Fruit fly (Drosophila melanogaster) whole organism, embryonic: Measurements from ENCODE around the gene Eig71Ed.

ENCODE experiments used
- Asciz ChIP-seq: fragments of 200-800 bp; sonication (Bioruptor generic); optimal IDR thresholded peaks from 2 replicates; lab custom pipeline; 2017; ENCODE audit warnings: missing biosample characterization, mild to moderate bottlenecking, missing genetic modification characterization, missing genetic modification reagents
- CG13424 ChIP-seq: fragments of 200-800 bp; sonication (Bioruptor generic); optimal IDR thresholded peaks from 2 replicates; lab custom pipeline; 2019; ENCODE audit warnings: missing biosample characterization, mild to moderate bottlenecking, missing genetic modification characterization, moderate library complexity
- CG14050 ChIP-seq: fragments of 200-800 bp; sonication (Bioruptor generic); IDR thresholded peaks from 3 replicates; pipeline ENCODE4 v1.3.6; 2022; ENCODE audit warnings: missing biosample characterization, missing genetic modification characterization
- CG18262 ChIP-seq: fragments of 200-800 bp; optimal IDR thresholded peaks from 3 replicates; lab custom pipeline; 2019; ENCODE audit warnings: missing biosample characterization, mild to moderate bottlenecking, missing genetic modification characterization, moderate library complexity
- CG1832 ChIP-seq: fragments of 200-800 bp; sonication (Bioruptor generic); optimal IDR thresholded peaks from 2 replicates; lab custom pipeline; 2017; ENCODE audit warnings: missing biosample characterization, mild to moderate bottlenecking, missing genetic modification characterization, inconsistent platforms
- CG30403 ChIP-seq: fragments of 200-800 bp; sonication (Bioruptor generic); optimal IDR thresholded peaks from 3 replicates; lab custom pipeline; 2016; ENCODE audit warnings: missing biosample characterization, missing genetic modification characterization
- CG32532 ChIP-seq: fragments of 200-800 bp; sonication (Bioruptor generic); IDR thresholded peaks from 2 replicates; pipeline ENCODE4 v1.3.6; 2022; ENCODE audit warnings: missing biosample characterization, missing genetic modification characterization
- CG34422 ChIP-seq: fragments of 200-800 bp; sonication (Bioruptor generic); IDR thresholded peaks from 3 replicates; pipeline ENCODE4 v1.3.6; 2022; ENCODE audit warnings: missing biosample characterization, missing genetic modification characterization
- CG3847 ChIP-seq: fragments of 200-800 bp; sonication (Bioruptor generic); IDR thresholded peaks from 2 replicates; pipeline ENCODE4 v1.3.6; 2022; ENCODE audit warnings: missing biosample characterization, missing genetic modification characterization
- CG4424 ChIP-seq: fragments of 200-800 bp; sonication (Bioruptor generic); optimal IDR thresholded peaks from 3 replicates; lab custom pipeline; 2016; ENCODE audit warnings: missing biosample characterization, missing genetic modification characterization
- CG4854 ChIP-seq: fragments of 200-800 bp; sonication (Bioruptor generic); optimal IDR thresholded peaks from 2 replicates; lab custom pipeline; 2016; ENCODE audit warnings: missing biosample characterization, missing genetic modification characterization, inconsistent platforms
- CG5245 ChIP-seq: fragments of 200-800 bp; sonication (Bioruptor generic); optimal IDR thresholded peaks from 3 replicates; lab custom pipeline; 2016; ENCODE audit warnings: missing biosample characterization, missing genetic modification characterization
- CG6765 ChIP-seq: fragments of 200-800 bp; sonication (Bioruptor generic); optimal IDR thresholded peaks from 3 replicates; lab custom pipeline; 2017; ENCODE audit warnings: missing biosample characterization, mild to moderate bottlenecking, missing genetic modification characterization
- CG7271 ChIP-seq: fragments of 200-800 bp; sonication (Bioruptor generic); optimal IDR thresholded peaks from 2 replicates; lab custom pipeline; 2018; ENCODE audit warnings: missing biosample characterization, mild to moderate bottlenecking, missing genetic modification characterization, moderate library complexity
- CG7839 ChIP-seq: fragments of 200-800 bp; sonication (Bioruptor generic); optimal IDR thresholded peaks from 3 replicates; lab custom pipeline; 2018; ENCODE audit warnings: missing biosample characterization, mild to moderate bottlenecking, missing genetic modification characterization, moderate library complexity
- CG8478 ChIP-seq: fragments of >200 bp; optimal IDR thresholded peaks from 2 replicates; lab custom pipeline; 2018
- D ChIP-seq, 2 experiments: fragments of 200-800 bp in 1 of 2; fragments of >200 bp in 1 of 2; sonication (Bioruptor generic) in 1 of 2; optimal IDR thresholded peaks; 2 replicates in 1 of 2; 3 replicates in 1 of 2; lab custom pipeline; 2017; ENCODE audit warnings: mild to moderate bottlenecking in 1 of 2, missing biosample characterization in 1 of 2, missing genetic modification characterization in 1 of 2, missing genetic modification reagents in 1 of 2
- Deaf1 ChIP-seq: fragments of 200-800 bp; optimal IDR thresholded peaks from 3 replicates; lab custom pipeline; 2019; ENCODE audit warnings: missing biosample characterization, mild to moderate bottlenecking, missing genetic modification characterization, moderate library complexity
- Dfd ChIP-seq, 2 experiments: fragments of >200 bp; optimal IDR thresholded peaks; 2 replicates each; lab custom pipeline; 2017; ENCODE audit warnings: missing biosample characterization in 2 of 2, missing genetic modification characterization in 2 of 2
- Fer2 ChIP-seq: fragments of 200-800 bp; sonication (Bioruptor generic); optimal IDR thresholded peaks from 2 replicates; lab custom pipeline; 2018; ENCODE audit warnings: missing biosample characterization, mild to moderate bottlenecking, missing genetic modification characterization, moderate library complexity
- H15 ChIP-seq: fragments of 200-800 bp; sonication (Bioruptor generic); IDR thresholded peaks from 3 replicates; pipeline ENCODE4 v1.3.6; 2022; ENCODE audit warnings: missing biosample characterization, missing genetic modification characterization
- Mrtf ChIP-seq: fragments of 200-800 bp; sonication (Bioruptor generic); IDR thresholded peaks from 3 replicates; pipeline ENCODE4 v1.3.6; 2022; ENCODE audit warnings: missing biosample characterization, missing genetic modification characterization
- NK7.1 ChIP-seq: fragments of 200-800 bp; sonication (Bioruptor generic); optimal IDR thresholded peaks from 3 replicates; lab custom pipeline; 2016; ENCODE audit warnings: missing biosample characterization, missing genetic modification characterization
- Opbp ChIP-seq: fragments of 200-800 bp; sonication (Bioruptor generic); IDR thresholded peaks from 3 replicates; pipeline ENCODE4 v1.3.6; 2022; ENCODE audit warnings: missing biosample characterization, missing genetic modification characterization; ENCODE audit not compliant: partially characterized antibody
- Trl ChIP-seq, 3 experiments: fragments of >200 bp in 2 of 3; fragments of 200-800 bp in 1 of 3; sonication (Bioruptor generic) in 1 of 3; optimal IDR thresholded peaks; 2 replicates in 1 of 3; 3 replicates in 2 of 3; lab custom pipeline; 2016 to 2017; ENCODE audit warnings: missing biosample characterization in 1 of 3, missing genetic modification characterization in 1 of 3
- YL-1 ChIP-seq: fragments of 200-800 bp; sonication (Bioruptor generic); optimal IDR thresholded peaks from 3 replicates; lab custom pipeline; 2017; ENCODE audit warnings: missing biosample characterization, mild to moderate bottlenecking, missing genetic modification characterization
- ara ChIP-seq: fragments of 200-800 bp; sonication (Bioruptor generic); IDR thresholded peaks from 2 replicates; pipeline ENCODE4 v1.3.6; 2022; ENCODE audit warnings: missing biosample characterization, missing genetic modification characterization
- bigmax ChIP-seq: fragments of 200-800 bp; sonication (Bioruptor generic); optimal IDR thresholded peaks from 2 replicates; lab custom pipeline; 2018; ENCODE audit warnings: missing biosample characterization, mild to moderate bottlenecking, missing genetic modification characterization
- br ChIP-seq: fragments of >200 bp; optimal IDR thresholded peaks from 2 replicates; lab custom pipeline; 2017
- cas ChIP-seq: fragments of 200-800 bp; sonication (Bioruptor generic); IDR thresholded peaks from 2 replicates; pipeline ENCODE4 v1.3.6; 2022; ENCODE audit warnings: missing biosample characterization, missing genetic modification characterization
- dan ChIP-seq: fragments of 200-800 bp; sonication (Bioruptor generic); IDR thresholded peaks from 2 replicates; pipeline ENCODE4 v1.3.6; 2022; ENCODE audit warnings: missing biosample characterization, missing genetic modification characterization
- dmrt11E ChIP-seq: fragments of 200-800 bp; sonication (Bioruptor generic); optimal IDR thresholded peaks from 3 replicates; lab custom pipeline; 2018; ENCODE audit warnings: missing biosample characterization, mild to moderate bottlenecking, missing genetic modification characterization, moderate library complexity
- dmrt99B ChIP-seq: fragments of 200-800 bp; sonication (Bioruptor generic); optimal IDR thresholded peaks from 2 replicates; lab custom pipeline; 2018; ENCODE audit warnings: missing biosample characterization, mild to moderate bottlenecking, missing genetic modification characterization, moderate library complexity
- fd3F ChIP-seq: fragments of 200-800 bp; sonication (Bioruptor generic); optimal IDR thresholded peaks from 2 replicates; lab custom pipeline; 2018; ENCODE audit warnings: missing biosample characterization, mild to moderate bottlenecking, missing genetic modification characterization, moderate library complexity
- fd64A ChIP-seq: fragments of 200-800 bp; sonication (Bioruptor generic); optimal IDR thresholded peaks from 3 replicates; lab custom pipeline; 2018; ENCODE audit warnings: missing biosample characterization, mild to moderate bottlenecking, missing genetic modification characterization
- gcm ChIP-seq: fragments of 200-800 bp; sonication (Bioruptor generic); optimal IDR thresholded peaks from 2 replicates; lab custom pipeline; 2019; ENCODE audit warnings: missing biosample characterization, mild to moderate bottlenecking, missing genetic modification characterization, moderate library complexity
- grn ChIP-seq: fragments of 200-800 bp; sonication (Bioruptor generic); optimal IDR thresholded peaks from 3 replicates; lab custom pipeline; 2017; ENCODE audit warnings: missing biosample characterization, missing genetic modification characterization
- insv ChIP-seq, 2 experiments: fragments of 200-800 bp; sonication (Bioruptor generic); optimal IDR thresholded peaks; 3 replicates each; lab custom pipeline; 2016 to 2018; ENCODE audit warnings: missing biosample characterization in 2 of 2, missing genetic modification characterization in 2 of 2
- inv ChIP-seq: fragments of 200-800 bp; sonication (Bioruptor generic); IDR thresholded peaks from 2 replicates; pipeline ENCODE4 v1.3.6; 2022; ENCODE audit warnings: missing biosample characterization, missing genetic modification characterization; ENCODE audit not compliant: partially characterized antibody
- kah ChIP-seq: fragments of 200-800 bp; sonication (Bioruptor generic); optimal IDR thresholded peaks from 2 replicates; lab custom pipeline; 2018; ENCODE audit warnings: missing biosample characterization, mild to moderate bottlenecking, missing genetic modification characterization
- kay ChIP-seq: fragments of 200-800 bp; sonication (Bioruptor generic); optimal IDR thresholded peaks from 2 replicates; lab custom pipeline; 2016; ENCODE audit warnings: missing biosample characterization, missing genetic modification characterization
- nerfin-2 ChIP-seq: fragments of 200-800 bp; sonication (Bioruptor generic); IDR thresholded peaks from 2 replicates; pipeline ENCODE4 v1.3.6; 2022; ENCODE audit warnings: missing biosample characterization, missing genetic modification characterization; ENCODE audit not compliant: partially characterized antibody
- odd ChIP-seq: fragments of 200-800 bp; sonication (Bioruptor generic); optimal IDR thresholded peaks from 2 replicates; lab custom pipeline; 2017; ENCODE audit warnings: missing biosample characterization, mild to moderate bottlenecking, missing genetic modification characterization
- seq ChIP-seq: fragments of 200-800 bp; sonication (Bioruptor generic); IDR thresholded peaks from 2 replicates; pipeline ENCODE4 v1.3.6; 2022; ENCODE audit warnings: missing biosample characterization, missing genetic modification characterization
- slbo ChIP-seq: fragments of 200-800 bp; sonication (Bioruptor generic); IDR thresholded peaks from 2 replicates; pipeline ENCODE4 v1.3.6; 2022; ENCODE audit warnings: missing biosample characterization, missing genetic modification characterization
- slou ChIP-seq: fragments of 200-800 bp; sonication (Bioruptor generic); optimal IDR thresholded peaks from 3 replicates; lab custom pipeline; 2016; ENCODE audit warnings: missing biosample characterization, missing genetic modification characterization
- ssp ChIP-seq: fragments of 200-800 bp; sonication (Bioruptor generic); IDR thresholded peaks from 2 replicates; pipeline ENCODE4 v1.3.6; 2022; ENCODE audit warnings: missing biosample characterization, missing genetic modification characterization
- wdn ChIP-seq: fragments of 200-800 bp; sonication (Bioruptor generic); IDR thresholded peaks from 2 replicates; pipeline ENCODE4 v1.3.6; 2022; ENCODE audit warnings: missing biosample characterization, missing genetic modification characterization
- wor ChIP-seq: fragments of 200-800 bp; sonication (Bioruptor generic); IDR thresholded peaks from 2 replicates; pipeline ENCODE4 v1.3.6; 2022; ENCODE audit warnings: missing biosample characterization, missing genetic modification characterization
- zf30C ChIP-seq: fragments of 200-800 bp; sonication (Bioruptor generic); optimal IDR thresholded peaks from 3 replicates; lab custom pipeline; 2018; ENCODE audit warnings: missing biosample characterization, mild to moderate bottlenecking, missing genetic modification characterization
- zfh2 ChIP-seq: fragments of 200-800 bp; sonication (Bioruptor generic); optimal IDR thresholded peaks from 2 replicates; lab custom pipeline; 2016; ENCODE audit warnings: missing biosample characterization, missing genetic modification characterization

The Eig71Ed gene

dm6 chr3L:15700338-15700966, 48.1 kb downstream of the Eig71Ed start (continued):
- TF ChIP-seq zf30C (GFP tag; lab: Kevin White, UChicago): peak; percentile 97
- peak; percentile 42 for TF ChIP-seq CG13424 (tag; lab: Kevin White, UChicago)
- no peak for TF ChIP-seq CG4854 (GFP tag; lab: Kevin White, UChicago)
- no peak for TF ChIP-seq YL-1 (GFP tag; lab: Kevin White, UChicago)
- TF ChIP-seq zfh2 (GFP tag; lab: Kevin White, UChicago): no peak
- TF ChIP-seq insv (GFP tag; optimal IDR thresholded peaks at IDR 0.05; lab: Kevin White, UChicago): no peak
- no peak for TF ChIP-seq bigmax
- no peak for TF ChIP-seq CG1832 (GFP tag; lab: Kevin White, UChicago)
- no peak for TF ChIP-seq CG7271 (tag; lab: Kevin White, UChicago)
- TF ChIP-seq br (lab: Kevin White, UChicago): no peak
- no peak for TF ChIP-seq CG14050
- TF ChIP-seq seq (GFP tag; lab: Robert Waterston, UW): no peak
- no peak for TF ChIP-seq nerfin-2
- TF ChIP-seq kah: no peak
- TF ChIP-seq CG8478 (lab: Kevin White, UChicago): no peak
- no peak for TF ChIP-seq ara
- no peak for TF ChIP-seq D (optimal IDR thresholded peaks at IDR 0.05; lab: Kevin White, UChicago)
- TF ChIP-seq D (GFP tag; optimal IDR thresholded peaks at IDR 0.05; lab: Kevin White, UChicago): peak; percentile 19
- TF ChIP-seq Asciz (GFP tag; lab: Kevin White, UChicago): no peak
- no peak for TF ChIP-seq ssp (GFP tag; lab: Robert Waterston, UW)
- no peak for TF ChIP-seq fd64A (GFP tag; lab: Kevin White, UChicago)
- no peak for TF ChIP-seq Fer2 (tag; lab: Kevin White, UChicago)
- TF ChIP-seq NK7.1: no peak
- TF ChIP-seq CG7839 (tag; lab: Kevin White, UChicago): peak; percentile 57
- TF ChIP-seq wdn: no peak
- no peak for TF ChIP-seq Dfd (GFP tag; optimal IDR thresholded peaks at IDR 0.05; lab: Kevin White, UChicago)
- no peak for TF ChIP-seq Deaf1
- TF ChIP-seq wor (GFP tag; lab: Robert Waterston, UW): no peak
- no peak for TF ChIP-seq cas (GFP tag; lab: Robert Waterston, UW)
- no peak for TF ChIP-seq CG5245
- TF ChIP-seq Mrtf (GFP tag; lab: Robert Waterston, UW): no peak
- TF ChIP-seq grn (GFP tag; lab: Kevin White, UChicago): no peak
- TF ChIP-seq CG30403 (GFP tag; lab: Kevin White, UChicago): peak; percentile 36
- TF ChIP-seq slou (GFP tag; lab: Kevin White, UChicago): no peak
- no peak for TF ChIP-seq H15 (GFP tag; lab: Robert Waterston, UW)
- no peak for TF ChIP-seq CG3847
- TF ChIP-seq Trl (optimal IDR thresholded peaks at IDR 0.05; lab: Kevin White, UChicago): no peak
- no peak for TF ChIP-seq Trl (GFP tag; optimal IDR thresholded peaks at IDR 0.05; lab: Kevin White, UChicago)
- TF ChIP-seq inv (GFP tag; lab: Robert Waterston, UW): no peak
- no peak for TF ChIP-seq CG34422 (GFP tag; lab: Robert Waterston, UW)
- no peak for TF ChIP-seq kay (GFP tag; lab: Kevin White, UChicago)
- TF ChIP-seq Opbp (GFP tag; lab: Robert Waterston, UW): no peak
- TF ChIP-seq gcm (GFP tag; lab: Kevin White, UChicago): peak; percentile 56
- TF ChIP-seq fd3F (GFP tag; lab: Kevin White, UChicago): no peak
- no peak for TF ChIP-seq odd (GFP tag; lab: Kevin White, UChicago)
- peak; percentile 83 for TF ChIP-seq CG18262
- peak; percentile 96 for TF ChIP-seq dmrt11E (tag; lab: Kevin White, UChicago)
- no peak for TF ChIP-seq CG6765 (GFP tag; lab: Kevin White, UChicago)
- TF ChIP-seq CG4424: peak; percentile 49
- TF ChIP-seq dan: no peak
- TF ChIP-seq slbo (GFP tag; lab: Robert Waterston, UW): no peak
- TF ChIP-seq dmrt99B (tag; lab: Kevin White, UChicago): no peak
- no peak for TF ChIP-seq CG32532 (GFP tag; lab: Robert Waterston, UW)
